Fruit fly (Drosophila melanogaster) whole organism, embryonic: ENCODE results near the gene CG13315.

ENCODE experiments used
- CG10654 ChIP-seq: fragments of 200-800 bp; sonication (Bioruptor generic); optimal IDR thresholded peaks from 2 replicates; lab custom pipeline; 2016; ENCODE audit warnings: missing biosample characterization, missing genetic modification characterization
- CG17186 ChIP-seq: fragments of 200-800 bp; sonication (Bioruptor generic); optimal IDR thresholded peaks from 3 replicates; lab custom pipeline; 2017; ENCODE audit warnings: missing biosample characterization, missing genetic modification reagents, missing genetic modification characterization
- CG3726 ChIP-seq: fragments of 200-800 bp; sonication (Bioruptor generic); IDR thresholded peaks from 3 replicates; pipeline ENCODE4, ENCODE4 v1.3.6; 2022; ENCODE audit warnings: missing biosample characterization, missing genetic modification characterization
- CG6854 ChIP-seq: fragments of 200-800 bp; sonication (Bioruptor generic); optimal IDR thresholded peaks from 3 replicates; lab custom pipeline; 2017; ENCODE audit warnings: missing biosample characterization, mild to moderate bottlenecking, missing genetic modification characterization
- zen ChIP-seq: fragments of 200-800 bp; sonication (Bioruptor generic); optimal IDR thresholded peaks from 3 replicates; lab custom pipeline; 2018; ENCODE audit warnings: missing biosample characterization, mild to moderate bottlenecking, missing genetic modification characterization, moderate library complexity

DNA sequence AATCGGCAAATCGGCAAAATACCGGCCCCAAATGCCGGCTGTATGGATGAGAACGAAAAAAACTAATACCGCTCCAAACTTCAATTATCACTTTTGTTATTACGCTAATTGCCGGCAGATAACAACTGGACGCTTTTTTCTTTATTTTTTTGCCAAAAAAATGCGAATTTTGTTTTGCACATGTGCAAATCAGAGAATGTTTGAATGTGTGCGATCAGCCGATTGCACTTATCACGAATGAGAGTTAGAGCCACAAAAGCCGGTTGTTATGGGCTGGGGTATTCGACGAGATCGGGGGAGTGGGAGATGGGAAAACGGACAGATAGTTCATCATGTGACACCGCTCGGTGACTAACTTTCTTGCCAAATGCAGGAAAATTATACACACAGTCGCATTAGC is 33.1 kb upstream of the CG13315 start:
- no peak for TF ChIP-seq zen (tag; lab: Kevin White, UChicago)
- no peak for TF ChIP-seq CG17186 (GFP tag; lab: Kevin White, UChicago)
- no peak for TF ChIP-seq CG3726
- TF ChIP-seq CG6854 (GFP tag; lab: Kevin White, UChicago) = no peak
- no peak for TF ChIP-seq CG10654 (GFP tag; lab: Kevin White, UChicago)
